Worm (Caenorhabditis elegans) whole organism, late embryonic: Measurements from ENCODE around the gene atl-1.

ENCODE experiments used
- ama-1 ChIP-seq: fragments of 150-350 bp; optimal IDR thresholded peaks from 2 replicates; lab custom pipeline; 2014
- ceh-19 ChIP-seq: fragments of 200-800 bp; sonication (Bioruptor generic); optimal IDR thresholded peaks from 2 replicates; lab custom pipeline; 2018; ENCODE audit warnings: mild to moderate bottlenecking, missing genetic modification characterization, missing compliant biosample characterization
- ceh-22 ChIP-seq: sonication (generic microtip); optimal IDR thresholded peaks from 2 replicates; lab custom pipeline; 2017; ENCODE audit warnings: missing biosample characterization, missing genetic modification characterization
- ceh-45 ChIP-seq: fragments of 200-800 bp; sonication (Bioruptor generic); IDR thresholded peaks from 2 replicates; pipeline ENCODE4 v1.3.6; 2022; ENCODE audit warnings: missing genetic modification reagents, missing genetic modification characterization, missing compliant biosample characterization
- hlh-13 ChIP-seq: fragments of 200-800 bp; sonication (Bioruptor generic); optimal IDR thresholded peaks from 2 replicates; lab custom pipeline; 2018; ENCODE audit warnings: mild to moderate bottlenecking, missing genetic modification characterization, missing compliant biosample characterization
- nfya-1 ChIP-seq: sonication (generic microtip); optimal IDR thresholded peaks from 2 replicates; lab custom pipeline; 2017; ENCODE audit warnings: missing genetic modification characterization, mild to moderate bottlenecking, missing compliant biosample characterization, antibody characterized with exemption, moderate library complexity
- pat-9 ChIP-seq: fragments of 200-800 bp; sonication (Bioruptor generic); optimal IDR thresholded peaks from 2 replicates; lab custom pipeline; 2018; ENCODE audit warnings: mild to moderate bottlenecking, missing genetic modification characterization, moderate library complexity, missing compliant biosample characterization
- pqm-1 ChIP-seq: sonication (generic microtip); optimal IDR thresholded peaks from 2 replicates; lab custom pipeline; 2016; ENCODE audit warnings: missing genetic modification characterization, missing compliant biosample characterization
- syd-9 ChIP-seq: sonication (generic microtip); optimal IDR thresholded peaks from 2 replicates; lab custom pipeline; 2016; ENCODE audit warnings: mild to moderate bottlenecking, missing genetic modification characterization, moderate library complexity, missing compliant biosample characterization
- tbx-2 ChIP-seq: sonication (generic microtip); optimal IDR thresholded peaks from 2 replicates; lab custom pipeline; 2016; ENCODE audit warnings: missing genetic modification characterization, missing compliant biosample characterization

- TF ChIP-seq nfya-1 (tag; lab: Kevin White, UChicago): no peak
- TF ChIP-seq tbx-2 (tag; lab: Kevin White, UChicago): no peak
- TF ChIP-seq ceh-22 (tag; lab: Kevin White, UChicago): no peak
- no peak for TF ChIP-seq pat-9 (tag; lab: Kevin White, UChicago)
- TF ChIP-seq ceh-45: no peak
- no peak for TF ChIP-seq pqm-1 (tag; lab: Kevin White, UChicago)
- no peak for TF ChIP-seq syd-9
- no peak for TF ChIP-seq ceh-19
- TF ChIP-seq ama-1: no peak
- no peak for TF ChIP-seq hlh-13
Observed at ce11 chrV:9690099-9690572, 44.7 kb upstream of the atl-1 start, which contains the start of gene rbx-1.
